Worm (Caenorhabditis elegans) whole organism, midembryonic: Measurements from ENCODE around the gene srd-4.

ENCODE experiments used
- T22C8.4 ChIP-seq: fragments of 200-800 bp; sonication (Bioruptor generic); IDR thresholded peaks from 2 replicates; pipeline ENCODE4 v1.3.6; 2022; ENCODE audit warnings: missing genetic modification characterization, missing compliant biosample characterization
- cog-1 ChIP-seq: sonication (generic microtip); optimal IDR thresholded peaks from 2 replicates; lab custom pipeline; 2016; ENCODE audit warnings: missing genetic modification characterization, missing compliant biosample characterization
- flt-1 ChIP-seq: fragments of 200-800 bp; sonication (Bioruptor generic); IDR thresholded peaks from 2 replicates; pipeline ENCODE4 v1.3.6; 2022; ENCODE audit warnings: missing genetic modification characterization, missing compliant biosample characterization
- klf-2 ChIP-seq: fragments of 200-800 bp; sonication (Bioruptor generic); conservative IDR thresholded peaks from 2 replicates; pipeline ENCODE4 v1.3.6; 2022; ENCODE audit warnings: missing genetic modification reagents, missing genetic modification characterization, missing compliant biosample characterization
- med-1 ChIP-seq: sonication (generic microtip); optimal IDR thresholded peaks from 2 replicates; lab custom pipeline; 2017; ENCODE audit warnings: missing genetic modification characterization, mild to moderate bottlenecking, missing compliant biosample characterization, antibody characterized with exemption, missing genetic modification reagents; ENCODE audit not compliant: insufficient read depth
- ref-1 ChIP-seq: fragments of 200-800 bp; sonication (Bioruptor generic); conservative IDR thresholded peaks from 2 replicates; pipeline ENCODE4 v1.3.6; 2022; ENCODE audit warnings: missing genetic modification reagents, missing genetic modification characterization, missing compliant biosample characterization
- tab-1 ChIP-seq: fragments of 200-800 bp; sonication (Bioruptor generic); IDR thresholded peaks from 2 replicates; pipeline ENCODE4 v1.3.6; 2022; ENCODE audit warnings: missing genetic modification characterization, missing compliant biosample characterization
- ztf-23 ChIP-seq: fragments of 200-800 bp; sonication (Bioruptor generic); IDR thresholded peaks from 2 replicates; pipeline ENCODE4 v1.3.6; 2022; ENCODE audit warnings: missing genetic modification reagents, missing genetic modification characterization, missing compliant biosample characterization
- ztf-29 ChIP-seq: fragments of 200-800 bp; sonication (Bioruptor generic); IDR thresholded peaks from 2 replicates; pipeline ENCODE4 v1.3.6; 2022; ENCODE audit warnings: missing genetic modification reagents, missing genetic modification characterization, missing compliant biosample characterization

The srd-4 gene

DNA sequence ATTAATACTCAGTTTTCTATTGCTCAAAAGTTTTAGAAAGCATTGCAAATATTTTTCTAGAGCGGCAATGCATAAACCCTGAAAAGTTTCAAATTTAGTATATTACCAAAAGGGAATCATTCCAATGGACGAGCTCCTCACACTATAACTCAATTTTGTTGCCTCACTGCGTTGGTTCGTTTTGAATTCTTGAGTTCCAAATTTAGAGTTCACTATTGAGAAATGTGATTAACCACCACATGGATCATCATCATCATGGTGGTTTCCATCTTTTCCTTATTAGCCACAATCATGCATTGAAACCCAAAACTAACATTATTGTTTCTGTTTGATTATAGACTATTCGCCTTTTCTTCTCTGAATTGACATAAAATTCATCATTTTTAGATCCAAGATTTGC, 25.2 kb downstream of the srd-4 start:
- no peak for TF ChIP-seq klf-2 (GFP tag; lab: Robert Waterston, UW)
- no peak for TF ChIP-seq flt-1 (GFP tag; lab: Robert Waterston, UW)
- TF ChIP-seq tab-1 (GFP tag; lab: Robert Waterston, UW): no peak
- TF ChIP-seq T22C8.4: no peak
- no peak for TF ChIP-seq ztf-23
- no peak for TF ChIP-seq cog-1 (tag; lab: Kevin White, UChicago)
- no peak for TF ChIP-seq ztf-29 (GFP tag; lab: Robert Waterston, UW)
- TF ChIP-seq med-1 (GFP tag; lab: Kevin White, UChicago): no peak
- TF ChIP-seq ref-1: no peak

DNA sequence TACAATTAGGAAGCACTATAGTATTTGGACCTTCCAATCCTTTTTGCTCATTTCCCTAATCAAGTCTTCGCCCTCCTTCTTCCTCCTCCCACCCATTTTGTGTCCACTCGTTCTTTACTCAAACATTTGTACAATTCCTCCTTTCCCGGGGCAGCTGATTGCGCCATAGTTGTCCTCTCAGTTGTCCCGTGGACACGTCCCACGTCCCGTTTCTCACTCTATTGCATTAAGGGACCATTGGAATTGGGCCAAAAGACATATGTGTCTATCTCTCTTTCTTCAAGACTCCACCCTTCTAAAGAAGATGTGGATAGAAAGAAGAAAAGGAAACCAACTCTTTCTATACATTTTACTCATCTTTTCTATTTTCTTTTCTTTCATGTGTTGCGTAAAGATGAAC, 26.3 kb downstream of the srd-4 start:
- TF ChIP-seq klf-2 (GFP tag; lab: Robert Waterston, UW): no peak
- TF ChIP-seq T22C8.4: no peak
- no peak for TF ChIP-seq tab-1 (GFP tag; lab: Robert Waterston, UW)

DNA sequence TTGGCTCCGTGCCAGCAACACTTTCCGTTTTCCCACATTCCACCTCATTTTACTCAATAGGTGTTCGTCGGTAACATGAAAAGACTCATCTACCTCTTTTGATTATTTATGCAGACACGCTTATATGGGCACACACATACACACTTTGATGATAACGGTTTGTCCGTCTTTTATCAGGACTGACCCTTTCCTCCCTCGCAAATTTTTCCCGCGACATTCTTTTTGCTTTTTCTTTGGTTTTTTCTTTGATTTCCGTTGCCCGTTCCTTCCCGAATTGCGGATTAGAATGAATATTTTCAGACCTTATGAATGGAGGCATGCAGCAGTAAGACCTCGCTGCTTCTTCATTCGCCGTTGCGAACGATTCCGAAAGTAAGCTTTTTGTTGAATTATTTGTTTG, 28.3 kb downstream of the srd-4 start, which contains the start of gene vab-8:
TSS of gene vab-8 (plus strand) at position 301 of the 400 bp plus-strand sequence.
- no peak for TF ChIP-seq T22C8.4
- TF ChIP-seq klf-2 (GFP tag; lab: Robert Waterston, UW): no peak

DNA sequence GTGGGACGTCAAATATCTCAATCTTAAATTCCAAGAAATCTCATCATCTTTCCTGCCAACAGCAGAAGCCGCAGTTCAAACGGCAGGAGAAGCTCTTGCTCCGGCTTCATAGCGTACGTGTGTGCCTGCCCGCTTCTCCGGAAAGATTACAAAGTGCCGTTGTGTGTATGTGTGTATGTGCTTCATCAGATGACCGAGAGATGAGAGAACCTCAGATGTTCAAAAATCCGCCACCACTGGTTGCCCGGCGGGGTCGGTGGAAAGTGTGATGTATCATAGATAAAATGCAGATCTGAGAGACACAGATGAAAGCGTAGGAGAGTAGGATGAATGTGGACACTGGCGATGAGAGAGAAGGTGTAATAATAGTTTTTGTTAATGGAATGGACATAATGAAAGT, 48.7 kb downstream of the srd-4 start:
- no peak for TF ChIP-seq cog-1 (tag; lab: Kevin White, UChicago)
- TF ChIP-seq ztf-29 (GFP tag; lab: Robert Waterston, UW): no peak
- TF ChIP-seq ref-1: no peak
- no peak for TF ChIP-seq flt-1 (GFP tag; lab: Robert Waterston, UW)
- TF ChIP-seq tab-1 (GFP tag; lab: Robert Waterston, UW): no peak
- no peak for TF ChIP-seq ztf-23
- TF ChIP-seq T22C8.4: no peak
- no peak for TF ChIP-seq klf-2 (GFP tag; lab: Robert Waterston, UW)
- TF ChIP-seq med-1 (GFP tag; lab: Kevin White, UChicago): no peak

DNA sequence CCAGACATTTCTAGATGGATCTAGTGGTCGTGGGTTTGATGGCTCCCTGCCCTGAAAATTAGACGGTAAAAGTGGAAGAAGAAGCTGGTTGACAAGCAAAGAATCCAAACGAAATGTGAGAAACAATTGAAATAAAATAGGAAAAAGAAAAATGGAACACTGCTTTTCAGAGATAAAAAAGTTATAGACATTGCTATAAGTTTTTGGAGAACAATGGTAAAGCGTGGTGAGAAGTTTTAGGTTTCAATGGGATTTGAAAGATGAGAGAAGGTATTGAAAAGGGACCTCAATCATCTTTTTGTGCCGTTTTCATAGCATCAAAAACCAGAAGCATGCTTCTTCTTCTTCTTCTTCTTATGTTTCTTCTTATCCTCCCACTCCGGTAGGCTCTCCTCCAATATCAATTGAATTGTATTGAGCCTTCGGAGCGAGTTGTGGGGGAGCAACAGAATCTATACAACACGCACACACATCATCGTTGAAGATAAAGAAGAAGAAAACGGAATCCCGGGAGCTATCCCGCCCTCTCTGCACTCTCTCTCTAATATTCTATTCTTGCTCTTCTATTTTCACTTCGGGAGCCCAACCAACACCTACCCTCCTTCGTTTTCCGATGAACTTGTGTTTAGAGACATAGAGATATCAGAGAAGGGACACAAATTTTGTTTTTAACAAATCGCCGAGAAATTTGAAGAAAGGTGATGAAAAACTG, 49.7 kb downstream of the srd-4 start, which contains the start of gene myo-3:
TSS of gene myo-3 (minus strand) at position 51 of the 712 bp plus-strand sequence.
- TF ChIP-seq ref-1: no peak
- TF ChIP-seq cog-1 (tag; lab: Kevin White, UChicago): no peak
- TF ChIP-seq klf-2 (GFP tag; lab: Robert Waterston, UW): no peak
- no peak for TF ChIP-seq flt-1 (GFP tag; lab: Robert Waterston, UW)
- no peak for TF ChIP-seq tab-1 (GFP tag; lab: Robert Waterston, UW)
- no peak for TF ChIP-seq med-1 (GFP tag; lab: Kevin White, UChicago)
- no peak for TF ChIP-seq ztf-23
- no peak for TF ChIP-seq ztf-29 (GFP tag; lab: Robert Waterston, UW)
- no peak for TF ChIP-seq T22C8.4

DNA sequence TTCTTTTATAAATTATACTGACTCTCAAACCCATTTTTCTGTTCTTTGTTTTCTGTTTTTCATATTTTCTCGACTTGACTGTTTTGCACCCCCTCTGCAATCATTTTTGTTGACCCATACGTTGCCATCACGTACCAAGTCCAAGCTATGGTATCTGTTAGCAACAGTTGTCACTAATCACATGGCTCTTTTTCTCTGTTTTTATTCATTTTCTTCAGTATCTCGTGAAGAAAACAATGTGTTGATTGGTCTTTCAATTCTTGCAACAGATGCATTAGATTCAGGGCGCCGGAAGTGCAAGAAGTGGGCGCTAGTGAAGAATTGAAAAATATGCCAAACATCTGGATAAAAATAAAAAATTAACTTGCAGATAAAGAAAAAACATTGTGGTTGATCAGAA, 50.8 kb downstream of the srd-4 start:
- TF ChIP-seq tab-1 (GFP tag; lab: Robert Waterston, UW): no peak
- TF ChIP-seq flt-1 (GFP tag; lab: Robert Waterston, UW): no peak
- TF ChIP-seq ztf-23: no peak
- no peak for TF ChIP-seq T22C8.4
- TF ChIP-seq ztf-29 (GFP tag; lab: Robert Waterston, UW): no peak
- TF ChIP-seq klf-2 (GFP tag; lab: Robert Waterston, UW): no peak
- TF ChIP-seq ref-1: no peak
- no peak for TF ChIP-seq cog-1 (tag; lab: Kevin White, UChicago)
